Worm (Caenorhabditis elegans): ENCODE results near the gene gnrr-7.

The gnrr-7 gene

DNA sequence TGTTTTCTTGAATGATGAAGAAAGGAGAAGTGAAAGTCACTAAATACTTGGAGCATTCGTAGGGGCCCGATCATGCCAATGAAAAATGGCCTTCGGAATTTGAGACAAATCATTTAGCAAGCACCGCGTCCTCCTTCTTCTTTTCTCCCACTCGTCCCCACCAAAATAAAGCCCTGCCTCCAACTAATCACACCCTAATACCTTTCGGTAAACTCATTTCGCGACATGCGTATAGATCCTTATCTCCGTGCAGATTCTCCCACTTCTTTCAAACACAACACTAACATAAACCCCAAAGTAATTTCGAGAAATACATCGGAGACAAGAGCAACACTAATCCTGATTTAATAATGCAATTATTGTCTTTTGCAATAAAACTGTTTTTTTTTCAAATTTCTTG, 48.0 kb upstream of the gnrr-7 start:
- TF ChIP-seq ceh-8 (GFP tag; optimal IDR thresholded peaks at IDR 0.05), result no peak
- TF ChIP-seq blmp-1 (tag; optimal IDR thresholded peaks at IDR 0.05), result peak; percentile 4
- no peak for TF ChIP-seq tbx-2 (tag; optimal IDR thresholded peaks at IDR 0.05)
- peak; percentile 18 for TF ChIP-seq lin-14 (GFP tag; optimal IDR thresholded peaks at IDR 0.05)
- no peak for TF ChIP-seq dpl-1 (GFP tag; optimal IDR thresholded peaks at IDR 0.05)
- no peak for TF ChIP-seq lin-13 (GFP tag; optimal IDR thresholded peaks at IDR 0.05)
- TF ChIP-seq aha-1 (tag; optimal IDR thresholded peaks at IDR 0.05), result no peak
- TF ChIP-seq snu-23 (GFP tag; optimal IDR thresholded peaks at IDR 0.05), result no peak
- TF ChIP-seq unc-130 (tag; optimal IDR thresholded peaks at IDR 0.05), result no peak
- TF ChIP-seq unc-30 (tag; optimal IDR thresholded peaks at IDR 0.05), result peak; percentile 14
- peak; percentile 68 for TF ChIP-seq mab-9 (GFP tag; IDR thresholded peaks at IDR 0.05)
- no peak for TF ChIP-seq ceh-63 (GFP tag; optimal IDR thresholded peaks at IDR 0.05)

- TF ChIP-seq ceh-90 (tag; optimal IDR thresholded peaks at IDR 0.05) (no peak), lin-15B (tag; optimal IDR thresholded peaks at IDR 0.05) (no peak), Y116A8C.19 (tag; optimal IDR thresholded peaks at IDR 0.05; ENCODE audit: borderline replicate concordance) (no peak), lin-13 (GFP tag; optimal IDR thresholded peaks at IDR 0.05) (no peak), C34B4.2 (tag; optimal IDR thresholded peaks at IDR 0.05) (no peak), C04F5.9 (tag; optimal IDR thresholded peaks at IDR 0.05) (no peak), ztf-11 (tag; optimal IDR thresholded peaks at IDR 0.05) (no peak), hpl-2 (GFP tag; optimal IDR thresholded peaks at IDR 0.05) (no peak), nhr-76 (tag; optimal IDR thresholded peaks at IDR 0.05) (no peak), xbp-1 (tag; optimal IDR thresholded peaks at IDR 0.05) (no peak), mef-2 (tag; optimal IDR thresholded peaks at IDR 0.05) (no peak), dsc-1 (tag; optimal IDR thresholded peaks at IDR 0.05) (peak; percentile 56), sup-37 (GFP tag; optimal IDR thresholded peaks at IDR 0.05) (no peak), pax-3 (tag; optimal IDR thresholded peaks at IDR 0.05) (peak; percentile 34), nhr-20 (tag; optimal IDR thresholded peaks at IDR 0.05) (no peak), nhr-11 (tag; optimal IDR thresholded peaks at IDR 0.05) (peak; percentile 52), skn-1 (tag; optimal IDR thresholded peaks at IDR 0.05) (no peak), mep-1 (tag; optimal IDR thresholded peaks at IDR 0.05) (no peak), nhr-237 (tag; optimal IDR thresholded peaks at IDR 0.05) (no peak), aly-2 (tag; optimal IDR thresholded peaks at IDR 0.05) (no peak), egl-27 (tag; optimal IDR thresholded peaks at IDR 0.05) (no peak), dpl-1 (GFP tag; optimal IDR thresholded peaks at IDR 0.05) (no peak), fkh-8 (tag; optimal IDR thresholded peaks at IDR 0.05) (peak; percentile 54), ama-1 (optimal IDR thresholded peaks at IDR 0.05) (no peak), nhr-85 (tag) (no peak), pag-3 (tag; optimal IDR thresholded peaks at IDR 0.05; ENCODE audit: borderline replicate concordance, insufficient read depth) (no peak), ceh-88 (GFP tag; IDR thresholded peaks at IDR 0.05) (no peak), lir-3 (tag; optimal IDR thresholded peaks at IDR 0.05; ENCODE audit: poor library complexity) (no peak)
Measured at ce11 chrX:11151494-11151893, 34.1 kb upstream of the gnrr-7 start.

DNA sequence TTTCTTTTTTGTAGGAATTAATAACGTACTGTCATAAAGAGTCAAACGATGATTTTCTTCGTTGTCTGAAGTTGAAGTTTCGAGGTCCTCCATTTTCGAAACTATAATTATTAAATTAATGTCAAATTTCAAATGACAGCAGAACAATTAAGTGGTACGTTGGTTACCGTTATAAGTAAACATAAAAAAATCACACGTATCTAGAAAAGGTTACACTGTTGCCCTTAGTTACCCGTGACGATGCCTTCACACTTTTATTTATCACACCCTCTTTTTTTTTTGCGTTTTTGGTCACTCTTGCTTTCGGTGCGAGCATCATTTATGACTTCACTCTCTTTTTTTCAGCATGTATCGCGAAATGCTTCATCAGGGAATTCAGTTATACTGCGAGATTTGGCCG, 32.9 kb upstream of the gnrr-7 start, which contains the start of the genes C05C9.3 and C05C9.2:
Gene C05C9.3 (minus strand): TSS at position 101 of the 400 bp plus-strand sequence.
Gene C05C9.2 (plus strand): TSS at position 346 of the 400 bp plus-strand sequence.
- TF ChIP-seq mef-2 (tag; optimal IDR thresholded peaks at IDR 0.05), result no peak

DNA sequence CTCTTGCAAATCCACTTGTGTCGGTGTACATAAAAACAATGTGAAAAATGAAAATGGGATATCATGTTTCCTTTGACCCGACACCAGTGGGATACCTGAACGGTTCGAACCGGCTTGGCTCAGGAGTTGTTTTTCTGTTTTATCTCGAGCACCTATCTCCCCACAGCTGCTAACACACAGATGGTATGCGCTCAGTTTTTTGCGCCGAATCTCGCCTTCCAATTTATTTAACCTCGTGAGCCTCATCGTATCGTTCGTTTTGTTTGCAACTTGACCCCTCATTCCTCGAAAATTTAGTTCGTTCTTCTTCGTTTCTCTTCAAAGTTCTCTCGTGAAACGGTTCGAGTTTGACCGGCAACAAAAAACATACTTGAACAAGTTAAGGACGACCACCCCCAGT, 25.1 kb upstream of the gnrr-7 start, which contains the start of gene C05C9.1:
Gene C05C9.1 (plus strand): TSS at position 301 of the 400 bp plus-strand sequence.
- TF ChIP-seq fkh-8 (tag; optimal IDR thresholded peaks at IDR 0.05), result no peak
- TF ChIP-seq snu-23 (GFP tag; optimal IDR thresholded peaks at IDR 0.05), result no peak
- TF ChIP-seq lin-14 (GFP tag; optimal IDR thresholded peaks at IDR 0.05), result no peak
- no peak for TF ChIP-seq dpl-1 (GFP tag; optimal IDR thresholded peaks at IDR 0.05)
- no peak for TF ChIP-seq nhr-76 (tag; optimal IDR thresholded peaks at IDR 0.05)
- no peak for TF ChIP-seq pag-3 (tag; optimal IDR thresholded peaks at IDR 0.05; ENCODE audit: borderline replicate concordance, insufficient read depth)
- no peak for TF ChIP-seq nhr-12 (tag; optimal IDR thresholded peaks at IDR 0.05)
- no peak for TF ChIP-seq fkh-4 (tag; optimal IDR thresholded peaks at IDR 0.05; ENCODE audit: borderline replicate concordance)
- TF ChIP-seq unc-98 (GFP tag; IDR thresholded peaks at IDR 0.05), result no peak
- TF ChIP-seq lin-35 (GFP tag; optimal IDR thresholded peaks at IDR 0.05), result no peak
- TF ChIP-seq ceh-8 (GFP tag; optimal IDR thresholded peaks at IDR 0.05), result no peak
- TF ChIP-seq lir-3 (tag; optimal IDR thresholded peaks at IDR 0.05; ENCODE audit: poor library complexity), result no peak
- TF ChIP-seq ztf-4 (tag; optimal IDR thresholded peaks at IDR 0.05), result no peak
- no peak for TF ChIP-seq nhr-90 (tag; optimal IDR thresholded peaks at IDR 0.05; ENCODE audit: poor library complexity)
- no peak for TF ChIP-seq hlh-17 (GFP tag; optimal IDR thresholded peaks at IDR 0.05; ENCODE audit: borderline replicate concordance)
- no peak for TF ChIP-seq unc-30 (tag; optimal IDR thresholded peaks at IDR 0.05)
- TF ChIP-seq nhr-20 (tag; optimal IDR thresholded peaks at IDR 0.05), result no peak
- TF ChIP-seq fkh-10 (GFP tag; optimal IDR thresholded peaks at IDR 0.05), result no peak
- TF ChIP-seq unc-62 (GFP tag; optimal IDR thresholded peaks at IDR 0.05), result no peak
- no peak for TF ChIP-seq sup-37 (GFP tag; optimal IDR thresholded peaks at IDR 0.05)
